Worm (Caenorhabditis elegans) whole organism, L4/young adult: ENCODE data around the gene srx-95.

Source experiments
- dao-5 ChIP-seq: sonication (generic microtip); optimal IDR thresholded peaks from 2 replicates; lab custom pipeline; 2016; ENCODE audit warnings: missing genotype, missing genetic modification characterization, moderate library complexity, missing compliant biosample characterization
- him-1 ChIP-seq: sonication (generic microtip); optimal IDR thresholded peaks from 2 replicates; lab custom pipeline; 2016; ENCODE audit warnings: missing genotype, missing genetic modification reagents, missing genetic modification characterization, missing compliant biosample characterization

- no peak for TF ChIP-seq dao-5 (tag; lab: Kevin White, UChicago)
- no peak for TF ChIP-seq him-1 (tag; lab: Kevin White, UChicago)
These were observed 44.9 kb downstream of the srx-95 start for ce11 chrII:6709680-6710079.
